Worm (Caenorhabditis elegans) whole organism, L1 larva: ENCODE results near the gene ahsa-1.

Experiments used
- aha-1 ChIP-seq: fragments of 150-350 bp; optimal IDR thresholded peaks from 2 replicates; lab custom pipeline; 2014; ENCODE audit warnings: missing biosample characterization, missing genetic modification characterization
- blmp-1 ChIP-seq: fragments of 150-350 bp; optimal IDR thresholded peaks from 2 replicates; lab custom pipeline; 2014; ENCODE audit warnings: missing biosample characterization, missing genetic modification characterization
- jun-1 ChIP-seq: fragments of 150-350 bp; optimal IDR thresholded peaks from 2 replicates; lab custom pipeline; 2014; ENCODE audit warnings: missing biosample characterization, missing genetic modification reagents, missing genetic modification characterization
- lsy-2 ChIP-seq, 2 experiments: fragments of 150-350 bp; optimal IDR thresholded peaks; 2 replicates each; lab custom pipeline; 2014; ENCODE audit warnings: missing biosample characterization in 2 of 2, missing genetic modification characterization in 2 of 2
- nhr-12 ChIP-seq: sonication (generic microtip); optimal IDR thresholded peaks from 2 replicates; lab custom pipeline; 2017; ENCODE audit warnings: missing biosample characterization, missing genetic modification characterization
- nhr-28 ChIP-seq: fragments of 150-350 bp; optimal IDR thresholded peaks from 2 replicates; lab custom pipeline; 2014; ENCODE audit warnings: missing biosample characterization, missing genetic modification characterization
- nhr-85 ChIP-seq: sonication (generic microtip); peaks from one replicate; lab custom pipeline; 2016; ENCODE audit warnings: missing genetic modification characterization, inconsistent platforms, missing compliant biosample characterization
- snpc-4 ChIP-seq: fragments of 150-350 bp; optimal IDR thresholded peaks from 2 replicates; lab custom pipeline; 2014; ENCODE audit warnings: missing biosample characterization, missing genetic modification characterization
- unc-62 ChIP-seq: fragments of 150-350 bp; optimal IDR thresholded peaks from 2 replicates; lab custom pipeline; 2014; ENCODE audit warnings: missing biosample characterization, missing genetic modification reagents, missing genetic modification characterization
- zag-1 ChIP-seq: fragments of 150-350 bp; optimal IDR thresholded peaks from 2 replicates; lab custom pipeline; 2014; ENCODE audit warnings: missing biosample characterization, missing genetic modification characterization
- ztf-4 ChIP-seq: fragments of 150-350 bp; optimal IDR thresholded peaks from 2 replicates; lab custom pipeline; 2014; ENCODE audit warnings: missing biosample characterization, missing genetic modification characterization

ce11 chrV:15132423-15132822 is 47.2 kb upstream of the ahsa-1 start, which contains the start of gene str-171:
- TF ChIP-seq nhr-85 (tag; lab: Kevin White, UChicago) (no peak), snpc-4 (tag; lab: Kevin White, UChicago) (no peak), nhr-12 (tag; lab: Kevin White, UChicago) (no peak), zag-1 (no peak), blmp-1 (no peak), unc-62 (GFP tag; lab: Kevin White, UChicago) (no peak), lsy-2 (tag; optimal IDR thresholded peaks at IDR 0.05; lab: Kevin White, UChicago) (no peak), nhr-28 (tag; lab: Kevin White, UChicago) (no peak), jun-1 (tag; lab: Kevin White, UChicago) (no peak), ztf-4 (no peak), aha-1 (tag; lab: Kevin White, UChicago) (no peak)
